Worm (Caenorhabditis elegans) whole organism, L4/young adult: ENCODE results near the gene sap-49.

Experiments used
- W03F9.2 ChIP-seq: fragments of 150-350 bp; optimal IDR thresholded peaks from 2 replicates; lab custom pipeline; 2014; ENCODE audit warnings: missing biosample characterization, missing genetic modification characterization
- him-1 ChIP-seq: sonication (generic microtip); optimal IDR thresholded peaks from 2 replicates; lab custom pipeline; 2016; ENCODE audit warnings: missing genotype, missing genetic modification reagents, missing genetic modification characterization, missing compliant biosample characterization

DNA sequence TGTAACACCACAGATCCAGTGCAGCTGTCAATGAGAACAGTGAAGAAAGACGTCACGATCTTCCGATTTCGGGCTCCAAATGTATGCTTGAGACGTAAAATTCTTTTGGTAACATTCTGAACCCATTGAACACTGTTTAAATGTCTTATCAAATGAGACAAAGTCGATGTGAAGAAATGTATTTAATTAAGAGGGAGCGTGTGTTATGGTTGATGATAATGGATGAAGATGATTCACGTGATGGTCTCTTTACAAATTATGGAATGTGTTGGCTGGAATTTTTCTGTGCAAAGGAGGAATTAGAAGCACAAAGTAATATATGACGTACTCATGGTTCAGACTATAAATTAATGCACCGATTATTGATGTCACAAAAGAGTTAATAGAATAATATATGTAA lies 28.6 kb downstream of the sap-49 start:
- no peak for TF ChIP-seq him-1 (tag; lab: Kevin White, UChicago)
- no peak for TF ChIP-seq W03F9.2
